Worm (Caenorhabditis elegans) whole organism, late embryonic: Measurements from ENCODE around the gene fil-2.

Source experiments
- dmd-4 ChIP-seq: sonication (generic microtip); optimal IDR thresholded peaks from 2 replicates; lab custom pipeline; 2016; ENCODE audit warnings: borderline replicate concordance, missing genetic modification characterization, missing compliant biosample characterization
- gmeb-2 ChIP-seq: sonication (generic microtip); optimal IDR thresholded peaks from 2 replicates; lab custom pipeline; 2016; ENCODE audit warnings: missing genetic modification characterization, inconsistent platforms, missing compliant biosample characterization

DNA sequence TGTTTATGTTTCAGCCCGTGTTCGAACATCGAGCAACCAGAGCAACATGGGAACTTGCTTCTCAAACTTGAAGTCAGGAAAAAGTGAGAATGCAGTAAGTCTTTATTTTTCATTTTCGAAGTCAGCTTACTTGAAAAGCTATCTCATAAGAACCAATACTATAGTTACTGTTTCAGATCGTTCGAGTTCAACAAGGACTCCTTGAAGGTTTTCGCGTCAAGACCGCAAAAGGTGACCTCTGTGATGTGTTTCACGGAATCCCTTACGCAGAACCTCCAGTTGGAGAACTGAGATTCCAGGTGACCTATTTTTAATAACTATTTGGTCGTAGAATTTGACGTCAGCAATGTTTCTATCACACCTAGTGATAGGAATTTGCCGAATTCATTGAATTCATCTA is 44.8 kb downstream of the fil-2 start:
- TF ChIP-seq dmd-4 (tag; lab: Kevin White, UChicago), result no peak
- TF ChIP-seq gmeb-2 (tag; lab: Kevin White, UChicago), result no peak
